Worm (Caenorhabditis elegans) whole organism, L1 larva: ENCODE data around the gene gst-41.
A peak's percentile ranks its signal among the peaks of the same experiment; 100 is the strongest.

Experiments used
- C16A3.4 ChIP-seq: fragments of 150-350 bp; optimal IDR thresholded peaks from 2 replicates; lab custom pipeline; 2014; ENCODE audit warnings: missing biosample characterization, missing genetic modification characterization
- C34B4.2 ChIP-seq: sonication (generic microtip); optimal IDR thresholded peaks from 2 replicates; lab custom pipeline; 2017; ENCODE audit warnings: mild to moderate bottlenecking, missing genetic modification characterization, missing compliant biosample characterization
- Y116A8C.19 ChIP-seq: sonication (generic microtip); optimal IDR thresholded peaks from 2 replicates; lab custom pipeline; 2016; ENCODE audit warnings: missing compliant biosample characterization, missing genetic modification characterization, borderline replicate concordance
- aha-1 ChIP-seq: fragments of 150-350 bp; optimal IDR thresholded peaks from 2 replicates; lab custom pipeline; 2014; ENCODE audit warnings: missing biosample characterization, missing genetic modification characterization
- alr-1 ChIP-seq: fragments of 200-800 bp; sonication (Bioruptor generic); optimal IDR thresholded peaks from 2 replicates; lab custom pipeline; 2018; ENCODE audit warnings: borderline replicate concordance, mild to moderate bottlenecking, missing genetic modification characterization, missing compliant biosample characterization
- aly-2 ChIP-seq: fragments of 150-350 bp; optimal IDR thresholded peaks from 2 replicates; lab custom pipeline; 2014; ENCODE audit warnings: missing biosample characterization, missing genetic modification characterization
- ama-1 ChIP-seq: fragments of 150-350 bp; optimal IDR thresholded peaks from 2 replicates; lab custom pipeline; 2014
- blmp-1 ChIP-seq: fragments of 150-350 bp; optimal IDR thresholded peaks from 2 replicates; lab custom pipeline; 2014; ENCODE audit warnings: missing biosample characterization, missing genetic modification characterization
- ceh-63 ChIP-seq: fragments of 200-800 bp; sonication (Bioruptor generic); optimal IDR thresholded peaks from 2 replicates; lab custom pipeline; 2018; ENCODE audit warnings: mild to moderate bottlenecking, missing genetic modification characterization, missing compliant biosample characterization
- ceh-8 ChIP-seq: fragments of 200-800 bp; sonication (Bioruptor generic); optimal IDR thresholded peaks from 2 replicates; lab custom pipeline; 2018; ENCODE audit warnings: mild to moderate bottlenecking, missing genetic modification characterization, moderate library complexity, missing compliant biosample characterization
- ceh-88 ChIP-seq: fragments of 200-800 bp; sonication (Bioruptor generic); IDR thresholded peaks from 2 replicates; pipeline ENCODE4 v1.3.6; 2022; ENCODE audit warnings: missing genetic modification characterization, missing compliant biosample characterization
- dpl-1 ChIP-seq, 3 experiments: fragments of 150-350 bp in 2 of 3; sonication (generic microtip) in 1 of 3; optimal IDR thresholded peaks; 2 replicates each; lab custom pipeline; 2014 to 2017; ENCODE audit warnings: missing biosample characterization in 3 of 3, missing genetic modification characterization in 3 of 3, missing genetic modification reagents in 3 of 3
- efl-1 ChIP-seq, 4 experiments: fragments of 150-350 bp; optimal IDR thresholded peaks in 3 of 4; peaks in 1 of 4; 1 replicate in 1 of 4; 2 replicates in 3 of 4; lab custom pipeline; 2014; ENCODE audit warnings: missing biosample characterization in 2 of 4, missing genetic modification characterization in 2 of 4, missing genetic modification reagents in 2 of 4
- egl-13 ChIP-seq: sonication (generic microtip); optimal IDR thresholded peaks from 2 replicates; lab custom pipeline; 2016; ENCODE audit warnings: missing genotype, missing genetic modification reagents, missing genetic modification characterization, missing compliant biosample characterization
- egl-27 ChIP-seq, 2 experiments: fragments of 150-350 bp in 1 of 2; sonication (generic microtip); optimal IDR thresholded peaks; 3 replicates each; lab custom pipeline; 2017 to 2018; ENCODE audit warnings: missing biosample characterization in 2 of 2, missing genetic modification characterization in 2 of 2, missing genetic modification reagents in 2 of 2
- elt-2 ChIP-seq: sonication (generic microtip); optimal IDR thresholded peaks from 2 replicates; lab custom pipeline; 2016; ENCODE audit warnings: missing genetic modification characterization, mild to moderate bottlenecking, inconsistent platforms, missing compliant biosample characterization, missing genetic modification reagents
- elt-3 ChIP-seq, 6 experiments: fragments of 150-350 bp in 1 of 6; sonication (generic microtip); optimal IDR thresholded peaks; 2 replicates each; lab custom pipeline; 2017 to 2018; ENCODE audit warnings: missing biosample characterization in 6 of 6, missing genetic modification characterization in 6 of 6, inconsistent platforms in 1 of 6
- fkh-8 ChIP-seq: sonication (generic microtip); optimal IDR thresholded peaks from 2 replicates; lab custom pipeline; 2016; ENCODE audit warnings: mild to moderate bottlenecking, missing genetic modification characterization, missing compliant biosample characterization
- grh-1 ChIP-seq: fragments of 200-800 bp; sonication (Bioruptor generic); IDR thresholded peaks from 2 replicates; pipeline ENCODE4 v1.3.6; 2022; ENCODE audit warnings: missing genetic modification reagents, missing genetic modification characterization, missing compliant biosample characterization
- lin-14 ChIP-seq: fragments of 200-800 bp; sonication (Bioruptor generic); optimal IDR thresholded peaks from 2 replicates; lab custom pipeline; 2018; ENCODE audit warnings: mild to moderate bottlenecking, missing genetic modification characterization, moderate library complexity, missing compliant biosample characterization
- lin-15B ChIP-seq: fragments of 150-350 bp; sonication (generic microtip); optimal IDR thresholded peaks from 3 replicates; lab custom pipeline; 2014; ENCODE audit warnings: missing biosample characterization, missing genetic modification characterization
- lin-35 ChIP-seq, 2 experiments: fragments of 150-350 bp; optimal IDR thresholded peaks; 2 replicates each; lab custom pipeline; 2014; ENCODE audit warnings: missing biosample characterization in 2 of 2, missing genetic modification characterization in 2 of 2, missing genetic modification reagents in 2 of 2
- lsy-2 ChIP-seq, 2 experiments: fragments of 150-350 bp; optimal IDR thresholded peaks; 2 replicates each; lab custom pipeline; 2014; ENCODE audit warnings: missing biosample characterization in 2 of 2, missing genetic modification characterization in 2 of 2
- mdl-1 ChIP-seq, 2 experiments: fragments of 150-350 bp; optimal IDR thresholded peaks; 2 replicates each; lab custom pipeline; 2014 to 2017; ENCODE audit warnings: missing biosample characterization in 2 of 2, missing genetic modification characterization in 2 of 2, inconsistent platforms in 1 of 2
- mef-2 ChIP-seq: fragments of 150-350 bp; optimal IDR thresholded peaks from 2 replicates; lab custom pipeline; 2014; ENCODE audit warnings: missing biosample characterization, missing genetic modification characterization
- mep-1 ChIP-seq: fragments of 150-350 bp; optimal IDR thresholded peaks from 2 replicates; lab custom pipeline; 2014; ENCODE audit warnings: missing biosample characterization, missing genetic modification characterization
- nhr-12 ChIP-seq: sonication (generic microtip); optimal IDR thresholded peaks from 2 replicates; lab custom pipeline; 2017; ENCODE audit warnings: missing biosample characterization, missing genetic modification characterization
- nhr-19 ChIP-seq: fragments of 200-800 bp; sonication (Bioruptor generic); conservative IDR thresholded peaks from 2 replicates; pipeline ENCODE4 v1.3.6; 2022; ENCODE audit warnings: missing genetic modification characterization, missing compliant biosample characterization
- nhr-20 ChIP-seq: sonication (generic microtip); optimal IDR thresholded peaks from 2 replicates; lab custom pipeline; 2016; ENCODE audit warnings: mild to moderate bottlenecking, missing genetic modification characterization, missing compliant biosample characterization
- nhr-237 ChIP-seq: fragments of 150-350 bp; optimal IDR thresholded peaks from 2 replicates; lab custom pipeline; 2014; ENCODE audit warnings: missing biosample characterization, missing genetic modification characterization
- nhr-28 ChIP-seq: fragments of 150-350 bp; optimal IDR thresholded peaks from 2 replicates; lab custom pipeline; 2014; ENCODE audit warnings: missing biosample characterization, missing genetic modification characterization
- nhr-47 ChIP-seq: sonication (generic microtip); optimal IDR thresholded peaks from 2 replicates; lab custom pipeline; 2016; ENCODE audit warnings: mild to moderate bottlenecking, missing genetic modification characterization, moderate library complexity, missing compliant biosample characterization
- nhr-71 ChIP-seq: sonication (generic microtip); optimal IDR thresholded peaks from 2 replicates; lab custom pipeline; 2016; ENCODE audit warnings: mild to moderate bottlenecking, missing genetic modification characterization, moderate library complexity, missing compliant biosample characterization
- nhr-76 ChIP-seq: sonication (generic microtip); optimal IDR thresholded peaks from 2 replicates; lab custom pipeline; 2017; ENCODE audit warnings: missing biosample characterization, missing genetic modification characterization
- nhr-84 ChIP-seq: sonication (generic microtip); optimal IDR thresholded peaks from 2 replicates; lab custom pipeline; 2017; ENCODE audit warnings: missing biosample characterization, missing genetic modification characterization
- nhr-85 ChIP-seq: sonication (generic microtip); peaks from one replicate; lab custom pipeline; 2016; ENCODE audit warnings: missing genetic modification characterization, inconsistent platforms, missing compliant biosample characterization
- nhr-90 ChIP-seq: sonication (generic microtip); optimal IDR thresholded peaks from 2 replicates; lab custom pipeline; 2016; ENCODE audit warnings: mild to moderate bottlenecking, missing genetic modification characterization, missing compliant biosample characterization; ENCODE audit not compliant: poor library complexity
- pag-3 ChIP-seq: sonication (generic microtip); optimal IDR thresholded peaks from 2 replicates; lab custom pipeline; 2017; ENCODE audit warnings: missing genetic modification characterization, mild to moderate bottlenecking, missing compliant biosample characterization, antibody characterized with exemption, borderline replicate concordance; ENCODE audit not compliant: insufficient read depth
- skn-1 ChIP-seq: fragments of 150-350 bp; optimal IDR thresholded peaks from 2 replicates; lab custom pipeline; 2014; ENCODE audit warnings: missing biosample characterization, missing genetic modification characterization
- snpc-4 ChIP-seq: fragments of 150-350 bp; optimal IDR thresholded peaks from 2 replicates; lab custom pipeline; 2014; ENCODE audit warnings: missing biosample characterization, missing genetic modification characterization
- snu-23 ChIP-seq: sonication (generic microtip); optimal IDR thresholded peaks from 2 replicates; lab custom pipeline; 2016; ENCODE audit warnings: missing genetic modification characterization, missing compliant biosample characterization
- sox-4 ChIP-seq: sonication (generic microtip); optimal IDR thresholded peaks from 2 replicates; lab custom pipeline; 2016; ENCODE audit warnings: missing genetic modification characterization, missing compliant biosample characterization
- swsn-7 ChIP-seq: sonication (generic microtip); optimal IDR thresholded peaks from 2 replicates; lab custom pipeline; 2016; ENCODE audit warnings: missing genetic modification characterization, missing compliant biosample characterization
- tbx-2 ChIP-seq: sonication (generic microtip); optimal IDR thresholded peaks from 2 replicates; lab custom pipeline; 2016; ENCODE audit warnings: missing genetic modification characterization, missing compliant biosample characterization
- unc-130 ChIP-seq: fragments of 150-350 bp; optimal IDR thresholded peaks from 2 replicates; lab custom pipeline; 2017; ENCODE audit warnings: missing biosample characterization, missing genetic modification characterization, inconsistent platforms
- unc-86 ChIP-seq: sonication (generic microtip); optimal IDR thresholded peaks from 2 replicates; lab custom pipeline; 2016; ENCODE audit warnings: missing genetic modification characterization, missing compliant biosample characterization
- vab-15 ChIP-seq: sonication (generic microtip); optimal IDR thresholded peaks from 2 replicates; lab custom pipeline; 2017; ENCODE audit warnings: missing genotype, mild to moderate bottlenecking, missing genetic modification characterization, missing compliant biosample characterization
- xbp-1 ChIP-seq: sonication (generic microtip); optimal IDR thresholded peaks from 2 replicates; lab custom pipeline; 2016; ENCODE audit warnings: missing genetic modification characterization, missing compliant biosample characterization
- zag-1 ChIP-seq: fragments of 150-350 bp; optimal IDR thresholded peaks from 2 replicates; lab custom pipeline; 2014; ENCODE audit warnings: missing biosample characterization, missing genetic modification characterization
- zip-4 ChIP-seq: fragments of 200-800 bp; sonication (Bioruptor generic); optimal IDR thresholded peaks from 2 replicates; lab custom pipeline; 2018; ENCODE audit warnings: mild to moderate bottlenecking, missing genetic modification characterization, moderate library complexity, missing compliant biosample characterization
- ztf-4 ChIP-seq: fragments of 150-350 bp; optimal IDR thresholded peaks from 2 replicates; lab custom pipeline; 2014; ENCODE audit warnings: missing biosample characterization, missing genetic modification characterization

Gene gst-41

DNA sequence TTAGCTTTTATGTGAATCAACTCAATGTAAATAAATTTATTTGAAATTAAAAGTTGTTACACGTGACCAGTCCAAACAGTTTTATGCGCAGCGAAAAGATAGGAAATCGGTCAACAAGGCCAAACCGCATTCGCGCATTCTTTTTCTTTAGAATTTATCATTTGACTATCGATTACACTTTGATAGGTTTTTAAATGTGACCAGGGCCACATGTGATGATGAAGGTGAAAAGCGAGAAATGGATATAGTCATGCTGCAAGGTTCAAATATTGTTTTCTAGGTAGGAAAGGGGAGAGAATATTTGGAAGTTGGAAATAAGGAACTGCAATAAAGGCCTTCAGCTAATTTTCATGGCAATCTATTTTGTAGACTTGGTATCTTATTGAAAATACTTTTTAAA, 37.8 kb upstream of the gst-41 start:
- TF ChIP-seq snu-23 (GFP tag; lab: Kevin White, UChicago) (peak; percentile 74), ceh-63 (GFP tag; lab: Kevin White, UChicago) (no peak), zip-4 (no peak), nhr-20 (peak; percentile 80), blmp-1 (tag; lab: Kevin White, UChicago) (peak; percentile 94), efl-1 (optimal IDR thresholded peaks at IDR 0.05; lab: Kevin White, UChicago) (peak in 1 of 2 experiments; percentile 14), efl-1 (GFP tag; optimal IDR thresholded peaks at IDR 0.05 in 1 of 2; lab: Kevin White, UChicago) (peak in 1 of 2 experiments; percentile 1), Y116A8C.19 (no peak), nhr-90 (tag; lab: Kevin White, UChicago) (peak; percentile 77), C16A3.4 (peak; percentile 32), egl-27 (tag; optimal IDR thresholded peaks at IDR 0.05; lab: Kevin White, UChicago) (no peak), mep-1 (tag; lab: Kevin White, UChicago) (peak; percentile 58), snpc-4 (no peak), dpl-1 (GFP tag; optimal IDR thresholded peaks at IDR 0.05; lab: Kevin White, UChicago) (peak in 2 of 3 experiments; percentile 20 to 31), elt-3 (tag; optimal IDR thresholded peaks at IDR 0.05; lab: Kevin White, UChicago) (peak in 4 of 6 experiments; percentile 0 to 97 (median 50)), nhr-12 (tag; lab: Kevin White, UChicago) (no peak), mdl-1 (tag; optimal IDR thresholded peaks at IDR 0.05; lab: Kevin White, UChicago) (peak in 1 of 2 experiments; percentile 79), nhr-85 (tag; lab: Kevin White, UChicago) (peak; percentile 93), C34B4.2 (tag; lab: Kevin White, UChicago) (no peak), lin-14 (peak; percentile 71), grh-1 (GFP tag; lab: Robert Waterston, UW) (peak; percentile 64), nhr-76 (tag; lab: Kevin White, UChicago) (no peak), skn-1 (peak; percentile 54), zag-1 (no peak), ceh-8 (no peak), xbp-1 (no peak), lin-35 (GFP tag; optimal IDR thresholded peaks at IDR 0.05; lab: Kevin White, UChicago) (peak in 1 of 2 experiments; percentile 84), nhr-19 (peak; percentile 79), pag-3 (no peak), unc-130 (tag; lab: Kevin White, UChicago) (peak; percentile 72), vab-15 (peak; percentile 21), nhr-71 (peak; percentile 80), tbx-2 (tag; lab: Kevin White, UChicago) (peak; percentile 65), ama-1 (peak; percentile 87), aly-2 (tag; lab: Kevin White, UChicago) (no peak), lsy-2 (tag; optimal IDR thresholded peaks at IDR 0.05; lab: Kevin White, UChicago) (peak in 1 of 2 experiments; percentile 44), swsn-7 (tag; lab: Kevin White, UChicago) (peak; percentile 4), ztf-4 (tag; lab: Kevin White, UChicago) (peak; percentile 67), nhr-237 (tag; lab: Kevin White, UChicago) (no peak), nhr-47 (tag; lab: Kevin White, UChicago) (peak; percentile 57), aha-1 (tag; lab: Kevin White, UChicago) (no peak), nhr-84 (tag; lab: Kevin White, UChicago) (no peak)
- TF ChIP-seq, all 84 proteins: peak for 25

DNA sequence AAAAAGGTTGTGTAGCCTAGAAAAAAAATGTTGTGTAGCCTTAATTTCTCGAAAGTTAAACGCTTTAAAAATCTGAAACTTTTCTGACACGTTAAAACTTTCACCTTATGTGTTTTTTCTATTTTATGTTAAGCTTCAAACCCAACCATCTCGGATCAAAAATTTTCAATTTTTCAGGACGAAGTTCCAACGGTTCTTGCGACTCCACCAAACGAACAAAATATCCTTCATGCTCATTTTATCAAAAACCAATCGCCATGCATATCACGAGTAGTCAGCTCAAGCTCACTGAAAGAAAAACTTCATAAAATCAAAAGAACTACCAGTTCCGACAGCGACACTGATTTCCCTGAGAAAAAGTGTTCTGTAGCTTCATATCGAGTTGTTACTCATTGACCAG, 37.4 kb upstream of the gst-41 start:
- TF ChIP-seq alr-1 (tag; lab: Kevin White, UChicago), result no peak
- TF ChIP-seq snpc-4, result no peak
- no peak for TF ChIP-seq egl-13 (tag; lab: Kevin White, UChicago)
- TF ChIP-seq mef-2 (tag; lab: Kevin White, UChicago), result no peak
- no peak for TF ChIP-seq sox-4 (tag; lab: Kevin White, UChicago)
- TF ChIP-seq grh-1 (GFP tag; lab: Robert Waterston, UW), result no peak
- TF ChIP-seq ztf-4 (tag; lab: Kevin White, UChicago), result no peak
- no peak for TF ChIP-seq nhr-28 (tag; lab: Kevin White, UChicago)
- no peak for TF ChIP-seq lin-15B (tag; lab: Kevin White, UChicago)
- TF ChIP-seq elt-2 (tag; lab: Kevin White, UChicago), result no peak
- TF ChIP-seq zip-4, result no peak
- no peak for TF ChIP-seq lin-14
- no peak for TF ChIP-seq Y116A8C.19
- no peak for TF ChIP-seq fkh-8 (tag; lab: Kevin White, UChicago)
- no peak for TF ChIP-seq ceh-88 (GFP tag; lab: Robert Waterston, UW)
- no peak for TF ChIP-seq unc-130 (tag; lab: Kevin White, UChicago)
- no peak for TF ChIP-seq lsy-2 (tag; optimal IDR thresholded peaks at IDR 0.05; lab: Kevin White, UChicago)
- no peak for TF ChIP-seq nhr-84 (tag; lab: Kevin White, UChicago)
- no peak for TF ChIP-seq unc-86 (tag; lab: Kevin White, UChicago)
